Worm (Caenorhabditis elegans) whole organism, L1 larva: ENCODE data around the gene C54C6.4.

ENCODE experiments used
- C16A3.4 ChIP-seq: fragments of 150-350 bp; optimal IDR thresholded peaks from 2 replicates; lab custom pipeline; 2014; ENCODE audit warnings: missing biosample characterization, missing genetic modification characterization
- C34B4.2 ChIP-seq: sonication (generic microtip); optimal IDR thresholded peaks from 2 replicates; lab custom pipeline; 2017; ENCODE audit warnings: mild to moderate bottlenecking, missing genetic modification characterization, missing compliant biosample characterization
- Y116A8C.19 ChIP-seq: sonication (generic microtip); optimal IDR thresholded peaks from 2 replicates; lab custom pipeline; 2016; ENCODE audit warnings: missing compliant biosample characterization, missing genetic modification characterization, borderline replicate concordance
- aha-1 ChIP-seq: fragments of 150-350 bp; optimal IDR thresholded peaks from 2 replicates; lab custom pipeline; 2014; ENCODE audit warnings: missing biosample characterization, missing genetic modification characterization
- alr-1 ChIP-seq: fragments of 200-800 bp; sonication (Bioruptor generic); optimal IDR thresholded peaks from 2 replicates; lab custom pipeline; 2018; ENCODE audit warnings: borderline replicate concordance, mild to moderate bottlenecking, missing genetic modification characterization, missing compliant biosample characterization
- ama-1 ChIP-seq: fragments of 150-350 bp; optimal IDR thresholded peaks from 2 replicates; lab custom pipeline; 2014
- blmp-1 ChIP-seq: fragments of 150-350 bp; optimal IDR thresholded peaks from 2 replicates; lab custom pipeline; 2014; ENCODE audit warnings: missing biosample characterization, missing genetic modification characterization
- ceh-63 ChIP-seq: fragments of 200-800 bp; sonication (Bioruptor generic); optimal IDR thresholded peaks from 2 replicates; lab custom pipeline; 2018; ENCODE audit warnings: mild to moderate bottlenecking, missing genetic modification characterization, missing compliant biosample characterization
- ceh-8 ChIP-seq: fragments of 200-800 bp; sonication (Bioruptor generic); optimal IDR thresholded peaks from 2 replicates; lab custom pipeline; 2018; ENCODE audit warnings: mild to moderate bottlenecking, missing genetic modification characterization, moderate library complexity, missing compliant biosample characterization
- ceh-88 ChIP-seq: fragments of 200-800 bp; sonication (Bioruptor generic); IDR thresholded peaks from 2 replicates; pipeline ENCODE4 v1.3.6; 2022; ENCODE audit warnings: missing genetic modification characterization, missing compliant biosample characterization
- ces-1 ChIP-seq: fragments of 150-350 bp; optimal IDR thresholded peaks from 2 replicates; lab custom pipeline; 2014; ENCODE audit warnings: missing biosample characterization, missing genetic modification reagents, missing genetic modification characterization
- dsc-1 ChIP-seq: sonication (generic microtip); optimal IDR thresholded peaks from 2 replicates; lab custom pipeline; 2016; ENCODE audit warnings: mild to moderate bottlenecking, missing genetic modification characterization, missing compliant biosample characterization
- efl-3 ChIP-seq: fragments of 200-800 bp; sonication (Bioruptor generic); optimal IDR thresholded peaks from 2 replicates; lab custom pipeline; 2018; ENCODE audit warnings: mild to moderate bottlenecking, missing genetic modification characterization, missing compliant biosample characterization
- egl-13 ChIP-seq: sonication (generic microtip); optimal IDR thresholded peaks from 2 replicates; lab custom pipeline; 2016; ENCODE audit warnings: missing genotype, missing genetic modification reagents, missing genetic modification characterization, missing compliant biosample characterization
- elt-2 ChIP-seq: sonication (generic microtip); optimal IDR thresholded peaks from 2 replicates; lab custom pipeline; 2016; ENCODE audit warnings: missing genetic modification characterization, mild to moderate bottlenecking, inconsistent platforms, missing compliant biosample characterization, missing genetic modification reagents
- elt-3 ChIP-seq, 6 experiments: fragments of 150-350 bp in 1 of 6; sonication (generic microtip); optimal IDR thresholded peaks; 2 replicates each; lab custom pipeline; 2017 to 2018; ENCODE audit warnings: missing biosample characterization in 6 of 6, missing genetic modification characterization in 6 of 6, inconsistent platforms in 1 of 6
- fkh-10 ChIP-seq: sonication (generic microtip); optimal IDR thresholded peaks from 2 replicates; lab custom pipeline; 2017; ENCODE audit warnings: missing biosample characterization, missing genetic modification reagents, missing genetic modification characterization
- fkh-4 ChIP-seq: sonication (generic microtip); optimal IDR thresholded peaks from 2 replicates; lab custom pipeline; 2016; ENCODE audit warnings: missing compliant biosample characterization, missing genetic modification characterization, borderline replicate concordance
- fkh-8 ChIP-seq: sonication (generic microtip); optimal IDR thresholded peaks from 2 replicates; lab custom pipeline; 2016; ENCODE audit warnings: mild to moderate bottlenecking, missing genetic modification characterization, missing compliant biosample characterization
- fos-1 ChIP-seq: fragments of 150-350 bp; optimal IDR thresholded peaks from 2 replicates; lab custom pipeline; 2014; ENCODE audit warnings: missing biosample characterization, missing genetic modification characterization
- grh-1 ChIP-seq: fragments of 200-800 bp; sonication (Bioruptor generic); IDR thresholded peaks from 2 replicates; pipeline ENCODE4 v1.3.6; 2022; ENCODE audit warnings: missing genetic modification reagents, missing genetic modification characterization, missing compliant biosample characterization
- hlh-4 ChIP-seq: sonication (generic microtip); optimal IDR thresholded peaks from 2 replicates; lab custom pipeline; 2016; ENCODE audit warnings: mild to moderate bottlenecking, missing genetic modification characterization, missing compliant biosample characterization
- hpl-2 ChIP-seq: fragments of 150-350 bp; optimal IDR thresholded peaks from 2 replicates; lab custom pipeline; 2014; ENCODE audit warnings: missing biosample characterization, missing genetic modification reagents, missing genetic modification characterization
- irx-1 ChIP-seq: sonication (generic microtip); optimal IDR thresholded peaks from 2 replicates; lab custom pipeline; 2016; ENCODE audit warnings: missing genetic modification characterization, missing compliant biosample characterization
- isw-1 ChIP-seq: fragments of 200-800 bp; sonication (Bioruptor generic); IDR thresholded peaks from 2 replicates; pipeline ENCODE4 v1.3.6; 2022; ENCODE audit warnings: missing genetic modification characterization, missing compliant biosample characterization
- lin-13 ChIP-seq: fragments of 150-350 bp; optimal IDR thresholded peaks from 2 replicates; lab custom pipeline; 2014; ENCODE audit warnings: missing biosample characterization, missing genetic modification reagents, missing genetic modification characterization
- lin-15B ChIP-seq: fragments of 150-350 bp; sonication (generic microtip); optimal IDR thresholded peaks from 3 replicates; lab custom pipeline; 2014; ENCODE audit warnings: missing biosample characterization, missing genetic modification characterization
- lin-39 ChIP-seq: fragments of 150-350 bp; optimal IDR thresholded peaks from 2 replicates; lab custom pipeline; 2014; ENCODE audit warnings: missing biosample characterization, missing genetic modification reagents, missing genetic modification characterization
- lsy-2 ChIP-seq, 2 experiments: fragments of 150-350 bp; optimal IDR thresholded peaks; 2 replicates each; lab custom pipeline; 2014; ENCODE audit warnings: missing biosample characterization in 2 of 2, missing genetic modification characterization in 2 of 2
- mab-9 ChIP-seq: fragments of 200-800 bp; sonication (Bioruptor generic); IDR thresholded peaks from 2 replicates; pipeline ENCODE4 v1.3.6; 2022; ENCODE audit warnings: missing genetic modification reagents, missing genetic modification characterization, missing compliant biosample characterization
- mdl-1 ChIP-seq, 2 experiments: fragments of 150-350 bp; optimal IDR thresholded peaks; 2 replicates each; lab custom pipeline; 2014 to 2017; ENCODE audit warnings: missing biosample characterization in 2 of 2, missing genetic modification characterization in 2 of 2, inconsistent platforms in 1 of 2
- mef-2 ChIP-seq: fragments of 150-350 bp; optimal IDR thresholded peaks from 2 replicates; lab custom pipeline; 2014; ENCODE audit warnings: missing biosample characterization, missing genetic modification characterization
- mep-1 ChIP-seq: fragments of 150-350 bp; optimal IDR thresholded peaks from 2 replicates; lab custom pipeline; 2014; ENCODE audit warnings: missing biosample characterization, missing genetic modification characterization
- nhr-11 ChIP-seq: fragments of 150-350 bp; optimal IDR thresholded peaks from 2 replicates; lab custom pipeline; 2014; ENCODE audit warnings: missing biosample characterization, missing genetic modification characterization
- nhr-12 ChIP-seq: sonication (generic microtip); optimal IDR thresholded peaks from 2 replicates; lab custom pipeline; 2017; ENCODE audit warnings: missing biosample characterization, missing genetic modification characterization
- nhr-19 ChIP-seq: fragments of 200-800 bp; sonication (Bioruptor generic); conservative IDR thresholded peaks from 2 replicates; pipeline ENCODE4 v1.3.6; 2022; ENCODE audit warnings: missing genetic modification characterization, missing compliant biosample characterization
- nhr-20 ChIP-seq: sonication (generic microtip); optimal IDR thresholded peaks from 2 replicates; lab custom pipeline; 2016; ENCODE audit warnings: mild to moderate bottlenecking, missing genetic modification characterization, missing compliant biosample characterization
- nhr-47 ChIP-seq: sonication (generic microtip); optimal IDR thresholded peaks from 2 replicates; lab custom pipeline; 2016; ENCODE audit warnings: mild to moderate bottlenecking, missing genetic modification characterization, moderate library complexity, missing compliant biosample characterization
- nhr-71 ChIP-seq: sonication (generic microtip); optimal IDR thresholded peaks from 2 replicates; lab custom pipeline; 2016; ENCODE audit warnings: mild to moderate bottlenecking, missing genetic modification characterization, moderate library complexity, missing compliant biosample characterization
- nhr-84 ChIP-seq: sonication (generic microtip); optimal IDR thresholded peaks from 2 replicates; lab custom pipeline; 2017; ENCODE audit warnings: missing biosample characterization, missing genetic modification characterization
- nhr-85 ChIP-seq: sonication (generic microtip); peaks from one replicate; lab custom pipeline; 2016; ENCODE audit warnings: missing genetic modification characterization, inconsistent platforms, missing compliant biosample characterization
- pax-3 ChIP-seq: fragments of 200-800 bp; sonication (Bioruptor generic); optimal IDR thresholded peaks from 2 replicates; lab custom pipeline; 2018; ENCODE audit warnings: mild to moderate bottlenecking, missing genetic modification characterization, moderate library complexity, missing compliant biosample characterization
- skn-1 ChIP-seq: fragments of 150-350 bp; optimal IDR thresholded peaks from 2 replicates; lab custom pipeline; 2014; ENCODE audit warnings: missing biosample characterization, missing genetic modification characterization
- snpc-4 ChIP-seq: fragments of 150-350 bp; optimal IDR thresholded peaks from 2 replicates; lab custom pipeline; 2014; ENCODE audit warnings: missing biosample characterization, missing genetic modification characterization
- snu-23 ChIP-seq: sonication (generic microtip); optimal IDR thresholded peaks from 2 replicates; lab custom pipeline; 2016; ENCODE audit warnings: missing genetic modification characterization, missing compliant biosample characterization
- sptf-1 ChIP-seq: fragments of 150-350 bp; optimal IDR thresholded peaks from 2 replicates; lab custom pipeline; 2014; ENCODE audit warnings: missing biosample characterization, missing genetic modification characterization
- sup-37 ChIP-seq: fragments of 200-800 bp; sonication (Bioruptor generic); optimal IDR thresholded peaks from 2 replicates; lab custom pipeline; 2018; ENCODE audit warnings: mild to moderate bottlenecking, missing genetic modification characterization, missing compliant biosample characterization
- tbx-2 ChIP-seq: sonication (generic microtip); optimal IDR thresholded peaks from 2 replicates; lab custom pipeline; 2016; ENCODE audit warnings: missing genetic modification characterization, missing compliant biosample characterization
- tlp-1 ChIP-seq: fragments of 150-350 bp; optimal IDR thresholded peaks from 2 replicates; lab custom pipeline; 2014; ENCODE audit warnings: missing biosample characterization, missing genetic modification characterization
- unc-130 ChIP-seq: fragments of 150-350 bp; optimal IDR thresholded peaks from 2 replicates; lab custom pipeline; 2017; ENCODE audit warnings: missing biosample characterization, missing genetic modification characterization, inconsistent platforms
- unc-30 ChIP-seq: sonication (generic microtip); optimal IDR thresholded peaks from 2 replicates; lab custom pipeline; 2017; ENCODE audit warnings: missing biosample characterization, missing genetic modification characterization
- unc-62 ChIP-seq: fragments of 150-350 bp; optimal IDR thresholded peaks from 2 replicates; lab custom pipeline; 2014; ENCODE audit warnings: missing biosample characterization, missing genetic modification reagents, missing genetic modification characterization
- unc-98 ChIP-seq: fragments of 200-800 bp; sonication (Bioruptor generic); IDR thresholded peaks from 2 replicates; pipeline ENCODE4 v1.3.6; 2022; ENCODE audit warnings: missing genetic modification characterization, missing compliant biosample characterization
- vab-15 ChIP-seq: sonication (generic microtip); optimal IDR thresholded peaks from 2 replicates; lab custom pipeline; 2017; ENCODE audit warnings: missing genotype, mild to moderate bottlenecking, missing genetic modification characterization, missing compliant biosample characterization
- zip-4 ChIP-seq: fragments of 200-800 bp; sonication (Bioruptor generic); optimal IDR thresholded peaks from 2 replicates; lab custom pipeline; 2018; ENCODE audit warnings: mild to moderate bottlenecking, missing genetic modification characterization, moderate library complexity, missing compliant biosample characterization

Gene C54C6.4

ce11 chrIII:3509908-3510307 is 43.5 kb upstream of the C54C6.4 start, which contains the start of the genes M01F1.4 and mrpl-35 (continued):
- TF ChIP-seq fkh-8 (tag; lab: Kevin White, UChicago) (peak; percentile 4), tlp-1 (no peak), fkh-10 (GFP tag; lab: Kevin White, UChicago) (no peak), fkh-4 (no peak), nhr-71 (tag; lab: Kevin White, UChicago) (peak; percentile 65), nhr-19 (no peak), egl-13 (tag; lab: Kevin White, UChicago) (no peak), elt-2 (tag; lab: Kevin White, UChicago) (no peak), sptf-1 (tag; lab: Kevin White, UChicago) (no peak), snu-23 (GFP tag; lab: Kevin White, UChicago) (peak; percentile 69), unc-130 (tag; lab: Kevin White, UChicago) (peak; percentile 26), isw-1 (GFP tag; lab: Robert Waterston, UW) (no peak; the same call in 1 of the 2 replicates), skn-1 (tag; lab: Kevin White, UChicago) (peak; percentile 72), C16A3.4 (tag; lab: Kevin White, UChicago) (peak; percentile 3), ces-1 (GFP tag; lab: Kevin White, UChicago) (no peak), unc-30 (tag; lab: Kevin White, UChicago) (no peak), mab-9 (GFP tag; lab: Robert Waterston, UW) (no peak), tbx-2 (peak; percentile 23), fos-1 (tag; lab: Kevin White, UChicago) (no peak), C34B4.2 (no peak), blmp-1 (tag; lab: Kevin White, UChicago) (peak; percentile 67), lin-15B (tag; lab: Kevin White, UChicago) (no peak), sup-37 (GFP tag; lab: Kevin White, UChicago) (no peak), ceh-8 (no peak), hlh-4 (tag; lab: Kevin White, UChicago) (no peak), nhr-84 (tag; lab: Kevin White, UChicago) (no peak), nhr-47 (tag; lab: Kevin White, UChicago) (peak; percentile 38), ceh-88 (no peak), Y116A8C.19 (tag; lab: Kevin White, UChicago) (no peak), pax-3 (tag; lab: Kevin White, UChicago) (no peak), unc-62 (GFP tag; lab: Kevin White, UChicago) (no peak), nhr-85 (tag; lab: Kevin White, UChicago) (no peak), grh-1 (GFP tag; lab: Robert Waterston, UW) (no peak), irx-1 (tag; lab: Kevin White, UChicago) (no peak), lin-13 (no peak), unc-98 (GFP tag; lab: Robert Waterston, UW) (no peak), lsy-2 (tag; optimal IDR thresholded peaks at IDR 0.05; lab: Kevin White, UChicago) (peak; percentile 95 to 98), snpc-4 (peak; percentile 52), nhr-20 (peak; percentile 57), mef-2 (tag; lab: Kevin White, UChicago) (no peak), mep-1 (tag; lab: Kevin White, UChicago) (peak; percentile 93), lin-39 (no peak), aha-1 (no peak), dsc-1 (tag; lab: Kevin White, UChicago) (no peak), elt-3 (tag; optimal IDR thresholded peaks at IDR 0.05; lab: Kevin White, UChicago) (peak in 1 of 6 experiments; percentile 63), ama-1 (lab: Kevin White, UChicago) (no peak), ceh-63 (GFP tag; lab: Kevin White, UChicago) (no peak), zip-4 (GFP tag; lab: Kevin White, UChicago) (no peak), alr-1 (tag; lab: Kevin White, UChicago) (no peak), vab-15 (tag; lab: Kevin White, UChicago) (no peak), mdl-1 (tag; optimal IDR thresholded peaks at IDR 0.05; lab: Kevin White, UChicago) (peak in 1 of 2 experiments; percentile 2), hpl-2 (GFP tag; lab: Kevin White, UChicago) (no peak), nhr-11 (tag; lab: Kevin White, UChicago) (no peak), efl-3 (no peak), nhr-12 (tag; lab: Kevin White, UChicago) (no peak)
